Fruit fly (Drosophila melanogaster) whole organism, wandering third instar larva: ENCODE data around the gene tgo.

Experiments
- CG9705 ChIP-seq: fragments of 200-800 bp; sonication (Bioruptor generic); optimal IDR thresholded peaks from 2 replicates; lab custom pipeline; 2018; ENCODE audit warnings: missing biosample characterization, mild to moderate bottlenecking, missing genetic modification characterization
- CrebA ChIP-seq: fragments of 200-800 bp; sonication (Bioruptor generic); optimal IDR thresholded peaks from 2 replicates; lab custom pipeline; 2016; ENCODE audit warnings: missing biosample characterization, mild to moderate bottlenecking, missing genetic modification characterization, borderline replicate concordance
- Dfd ChIP-seq: fragments of >200 bp; optimal IDR thresholded peaks from 2 replicates; lab custom pipeline; 2017; ENCODE audit warnings: missing biosample characterization, missing genetic modification characterization
- Dif ChIP-seq: fragments of 200-275, 200-300 bp; sonication (Bioruptor generic); optimal IDR thresholded peaks from 2 replicates; lab custom pipeline; 2018; ENCODE audit warnings: missing biosample characterization, missing genetic modification characterization; ENCODE audit not compliant: partially characterized antibody
- Hnf4 ChIP-seq: fragments of 200-800 bp; sonication (Bioruptor generic); optimal IDR thresholded peaks from 2 replicates; lab custom pipeline; 2016; ENCODE audit warnings: missing biosample characterization, mild to moderate bottlenecking, missing genetic modification characterization
- Hr83 ChIP-seq: fragments of 200-300 bp; sonication (Bioruptor generic); optimal IDR thresholded peaks from 2 replicates; lab custom pipeline; 2016; ENCODE audit warnings: missing biosample characterization, mild to moderate bottlenecking, missing genetic modification characterization, moderate library complexity; ENCODE audit not compliant: poor library complexity, severe bottlenecking
- Jra ChIP-seq: sonication (Bioruptor generic); optimal IDR thresholded peaks from 2 replicates; lab custom pipeline; 2016; ENCODE audit warnings: missing biosample characterization, missing genetic modification characterization
- Myc ChIP-seq: fragments of >200 bp; optimal IDR thresholded peaks from 2 replicates; lab custom pipeline; 2017
- N ChIP-seq: fragments of >200 bp; optimal IDR thresholded peaks from 2 replicates; lab custom pipeline; 2018; ENCODE audit warnings: missing biosample characterization, missing external identifiers, missing genetic modification characterization
- Rel ChIP-seq, 2 experiments: fragments of 200-800 bp; sonication (Bioruptor generic) in 1 of 2; optimal IDR thresholded peaks; 2 replicates in 1 of 2; 3 replicates in 1 of 2; lab custom pipeline; 2016 to 2019; ENCODE audit warnings: mild to moderate bottlenecking in 2 of 2, missing biosample characterization in 2 of 2, missing genetic modification characterization in 2 of 2, moderate library complexity in 1 of 2
- Vsx2 ChIP-seq: fragments of 200-300, 225-300 bp; sonication (Bioruptor generic); optimal IDR thresholded peaks from 2 replicates; lab custom pipeline; 2018; ENCODE audit warnings: missing biosample characterization, missing genetic modification characterization; ENCODE audit not compliant: partially characterized antibody
- br ChIP-seq: fragments of 200-800 bp; sonication (Bioruptor generic); optimal IDR thresholded peaks from 2 replicates; lab custom pipeline; 2016; ENCODE audit warnings: missing biosample characterization, missing genetic modification characterization
- dl ChIP-seq, 2 experiments: fragments of 175-275, 200-275 bp in 1 of 2; fragments of 200-275 bp in 1 of 2; sonication (Bioruptor generic); optimal IDR thresholded peaks; lab custom pipeline; 2018; ENCODE audit warnings: mild to moderate bottlenecking in 2 of 2, missing biosample characterization in 2 of 2, missing genetic modification characterization in 2 of 2, moderate library complexity in 2 of 2; ENCODE audit not compliant: partially characterized antibody in 2 of 2, insufficient read depth in 1 of 2
- dmrt93B ChIP-seq: fragments of 200-800 bp; sonication (Bioruptor generic); optimal IDR thresholded peaks from 2 replicates; lab custom pipeline; 2018; ENCODE audit warnings: missing biosample characterization, mild to moderate bottlenecking, missing genetic modification characterization
- dsf ChIP-seq: sonication (Bioruptor generic); optimal IDR thresholded peaks from 2 replicates; lab custom pipeline; 2016; ENCODE audit warnings: missing biosample characterization, missing genetic modification characterization, borderline replicate concordance
- ey ChIP-seq: fragments of 200-800 bp; sonication (Bioruptor generic); optimal IDR thresholded peaks from 2 replicates; lab custom pipeline; 2016; ENCODE audit warnings: missing biosample characterization, missing genetic modification characterization
- fru ChIP-seq: fragments of 200-800 bp; sonication (Bioruptor generic); optimal IDR thresholded peaks from 3 replicates; lab custom pipeline; 2016; ENCODE audit warnings: missing biosample characterization, mild to moderate bottlenecking, missing genetic modification characterization
- h ChIP-seq: fragments of 200-800 bp; sonication (Bioruptor generic); optimal IDR thresholded peaks from 3 replicates; lab custom pipeline; 2016; ENCODE audit warnings: missing biosample characterization, mild to moderate bottlenecking, missing genetic modification characterization
- jim ChIP-seq: fragments of 175-275, 200-325 bp; sonication (Bioruptor generic); optimal IDR thresholded peaks from 2 replicates; lab custom pipeline; 2016; ENCODE audit warnings: missing biosample characterization, mild to moderate bottlenecking, missing genetic modification characterization
- lola ChIP-seq: fragments of >200 bp; optimal IDR thresholded peaks from 2 replicates; lab custom pipeline; 2017; ENCODE audit warnings: missing biosample characterization, missing genetic modification characterization
- pan ChIP-seq: fragments of >200 bp; optimal IDR thresholded peaks from 2 replicates; lab custom pipeline; 2017
- psq ChIP-seq: fragments of 200-800 bp; sonication (Bioruptor generic); optimal IDR thresholded peaks from 3 replicates; lab custom pipeline; 2017; ENCODE audit warnings: missing biosample characterization, mild to moderate bottlenecking, missing genetic modification characterization, moderate library complexity
- sv ChIP-seq: fragments of 200-800 bp; sonication (Bioruptor generic); optimal IDR thresholded peaks from 3 replicates; lab custom pipeline; 2016; ENCODE audit warnings: missing biosample characterization, missing genetic modification characterization
- usp ChIP-seq: fragments of >200 bp; optimal IDR thresholded peaks from 2 replicates; lab custom pipeline; 2017; ENCODE audit warnings: missing biosample characterization, missing genetic modification characterization
- woc ChIP-seq: sonication (Bioruptor generic); optimal IDR thresholded peaks from 2 replicates; lab custom pipeline; 2016; ENCODE audit warnings: missing biosample characterization, mild to moderate bottlenecking, missing genetic modification characterization

tgo gene

DNA sequence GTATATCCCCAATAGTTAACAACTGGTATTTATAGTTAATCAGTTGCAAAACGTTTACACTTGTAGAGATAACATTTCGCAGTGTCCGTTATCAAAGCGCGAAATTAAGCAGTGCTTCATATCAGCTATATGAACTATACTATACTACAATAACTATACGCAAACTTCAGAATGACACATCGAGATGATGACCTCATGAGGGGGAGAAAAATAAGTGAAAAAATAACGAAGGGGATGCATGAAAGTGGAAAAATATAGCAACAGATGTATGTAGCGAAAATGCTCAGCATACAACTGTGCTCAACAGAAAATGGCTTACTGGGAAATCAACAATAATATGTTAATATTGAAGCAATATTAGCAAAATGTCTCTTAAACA, 10.9 kb upstream of the tgo start:
- no peak for TF ChIP-seq psq (GFP tag; lab: Kevin White, UChicago)
- TF ChIP-seq h (GFP tag; lab: Kevin White, UChicago) = no peak
- no peak for TF ChIP-seq Jra (GFP tag; lab: Kevin White, UChicago)
- TF ChIP-seq CG9705 (GFP tag; lab: Kevin White, UChicago) = no peak
- no peak for TF ChIP-seq Dfd (GFP tag; lab: Kevin White, UChicago)
- TF ChIP-seq br (GFP tag; lab: Kevin White, UChicago) = no peak
- no peak for TF ChIP-seq dl (GFP tag; optimal IDR thresholded peaks at IDR 0.05; lab: Kevin White, UChicago; ENCODE audit: insufficient read depth in 1 of 2, partially characterized antibody in 2 of 2)

dm6 chr3R:9030006-9030749, 10.4 kb upstream of the tgo start:
- TF ChIP-seq Myc = no peak
- no peak for TF ChIP-seq pan (lab: Kevin White, UChicago)
- TF ChIP-seq lola (GFP tag; lab: Kevin White, UChicago) = no peak
- no peak for TF ChIP-seq jim
- TF ChIP-seq h (GFP tag; lab: Kevin White, UChicago) = no peak
- no peak for TF ChIP-seq Rel (GFP tag; optimal IDR thresholded peaks at IDR 0.05; lab: Kevin White, UChicago)
- TF ChIP-seq Rel (tag; optimal IDR thresholded peaks at IDR 0.05; lab: Kevin White, UChicago) = no peak
- no peak for TF ChIP-seq CG9705 (GFP tag; lab: Kevin White, UChicago)
- TF ChIP-seq sv (GFP tag; lab: Kevin White, UChicago) = no peak
- no peak for TF ChIP-seq Hnf4 (GFP tag; lab: Kevin White, UChicago)
- TF ChIP-seq N = no peak
- TF ChIP-seq ey (GFP tag; lab: Kevin White, UChicago) = no peak
- TF ChIP-seq Dif = no peak
- TF ChIP-seq usp (GFP tag; lab: Kevin White, UChicago) = no peak
- no peak for TF ChIP-seq psq (GFP tag; lab: Kevin White, UChicago)
- TF ChIP-seq dsf = no peak
- no peak for TF ChIP-seq fru (GFP tag; lab: Kevin White, UChicago)
- TF ChIP-seq dmrt93B = no peak
- no peak for TF ChIP-seq Jra (GFP tag; lab: Kevin White, UChicago)
- TF ChIP-seq dl (GFP tag; optimal IDR thresholded peaks at IDR 0.05; lab: Kevin White, UChicago; ENCODE audit: insufficient read depth in 1 of 2, partially characterized antibody in 2 of 2) = no peak

DNA sequence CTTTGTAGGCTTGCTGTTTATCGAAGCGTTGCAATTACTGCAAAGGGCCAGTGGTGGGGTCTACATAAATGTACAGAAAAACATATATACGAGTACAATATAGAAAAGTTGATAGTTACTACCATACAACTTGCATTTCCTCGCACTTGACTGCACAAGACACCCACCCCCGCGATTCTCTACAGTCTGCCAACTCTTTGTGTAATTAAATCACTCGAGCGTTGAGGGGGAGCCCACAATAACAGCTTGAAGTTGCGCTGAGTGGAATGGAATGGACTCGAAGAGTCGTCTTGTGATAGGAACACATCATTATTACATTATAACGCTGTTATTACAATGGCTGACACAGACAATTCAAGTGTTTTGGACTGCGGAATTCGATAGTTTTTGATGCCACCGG, 9.6 kb upstream of the tgo start:
- TF ChIP-seq br (GFP tag; lab: Kevin White, UChicago) (no peak), Rel (GFP tag; optimal IDR thresholded peaks at IDR 0.05; lab: Kevin White, UChicago) (no peak), Rel (tag; optimal IDR thresholded peaks at IDR 0.05; lab: Kevin White, UChicago) (peak; percentile 13)

DNA sequence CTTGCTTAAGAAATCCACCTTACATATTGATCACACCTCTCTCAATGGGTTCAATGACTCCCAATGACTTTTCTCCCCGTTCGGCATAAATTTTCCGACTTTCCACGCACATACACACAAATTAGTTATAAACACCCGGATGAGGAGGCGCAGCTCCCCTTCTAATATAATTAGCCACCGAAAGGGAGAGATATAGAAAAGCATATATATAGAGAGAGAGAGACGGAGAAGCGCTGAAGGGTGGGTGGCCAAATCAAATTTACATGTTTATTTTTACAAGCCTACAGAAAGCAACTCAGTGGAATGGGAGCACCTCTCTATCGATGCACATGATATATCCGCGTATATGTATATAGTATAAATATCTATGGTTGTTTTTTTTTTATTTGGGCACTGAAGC, 8.9 kb upstream of the tgo start:
- TF ChIP-seq CrebA (GFP tag; lab: Kevin White, UChicago) = no peak

DNA sequence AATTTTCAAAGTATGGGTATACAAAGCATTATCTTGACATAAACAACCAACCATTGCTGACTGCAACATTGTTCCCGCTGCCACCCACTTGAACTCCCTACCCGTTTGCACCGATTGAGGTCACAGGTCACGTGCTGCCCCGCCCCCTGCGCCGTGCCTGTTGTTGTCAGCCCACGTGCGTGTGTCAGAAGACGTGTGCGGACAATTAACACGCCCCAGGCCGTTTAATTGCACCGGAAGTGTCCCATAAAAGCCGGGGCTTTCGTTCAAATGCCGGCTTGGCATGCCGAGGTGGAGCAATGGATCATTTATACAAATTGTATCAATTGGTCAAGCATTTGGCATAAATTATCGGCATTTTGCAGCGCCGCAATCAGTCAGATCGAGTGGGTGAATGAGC, 7.3 kb upstream of the tgo start:
- TF ChIP-seq fru (GFP tag; lab: Kevin White, UChicago) (no peak), Hr83 (no peak), pan (lab: Kevin White, UChicago) (no peak), usp (GFP tag; lab: Kevin White, UChicago) (no peak), psq (GFP tag; lab: Kevin White, UChicago) (no peak)
- TF ChIP-seq, all 38 proteins: peak for 0

dm6 chr3R:9024835-9025510, 5.2 kb upstream of the tgo start:
- no peak for TF ChIP-seq Vsx2 (GFP tag; lab: Kevin White, UChicago)
- TF ChIP-seq woc (GFP tag; lab: Kevin White, UChicago) = no peak
- no peak for TF ChIP-seq Hnf4 (GFP tag; lab: Kevin White, UChicago)
- TF ChIP-seq CrebA (GFP tag; lab: Kevin White, UChicago) = no peak
